Worm (Caenorhabditis elegans): ENCODE measurements around the gene F10E7.9.

ce11 chrII:7090852-7091251, 19.0 kb downstream of the F10E7.9 start:
- no peak for TF ChIP-seq peb-1 (tag; optimal IDR thresholded peaks at IDR 0.05)
- no peak for TF ChIP-seq mab-5 (tag; optimal IDR thresholded peaks at IDR 0.05)
- no peak for TF ChIP-seq dmd-4 (tag; optimal IDR thresholded peaks at IDR 0.05)
- TF ChIP-seq snpc-4 (tag; optimal IDR thresholded peaks at IDR 0.05): no peak
- no peak for TF ChIP-seq nhr-23 (tag; optimal IDR thresholded peaks at IDR 0.05)

Measured in whole organism, L2 larva.